Fruit fly (Drosophila melanogaster) whole organism, pupa: ENCODE results near the gene serp.

Source experiments
- CG10348 ChIP-seq: fragments of 200-800 bp; sonication (Bioruptor generic); IDR thresholded peaks from 2 replicates; pipeline ENCODE4 v1.3.6; 2022; ENCODE audit warnings: missing biosample characterization, missing genetic modification characterization
- CG12605 ChIP-seq: fragments of 200-800 bp; sonication (Bioruptor generic); IDR thresholded peaks from 2 replicates; pipeline ENCODE4 v1.3.6; 2022; ENCODE audit warnings: missing biosample characterization, missing genetic modification characterization
- CG17806 ChIP-seq: fragments of 200-800 bp; sonication (Bioruptor generic); optimal IDR thresholded peaks from 2 replicates; lab custom pipeline; 2018; ENCODE audit warnings: missing biosample characterization, mild to moderate bottlenecking, missing genetic modification characterization, moderate library complexity
- CG32121 ChIP-seq: fragments of 200-800 bp; sonication (Bioruptor generic); IDR thresholded peaks from 2 replicates; pipeline ENCODE4 v1.3.6; 2022; ENCODE audit warnings: missing biosample characterization, missing genetic modification characterization
- CG4496 ChIP-seq: fragments of 200-800 bp; sonication (Bioruptor generic); IDR thresholded peaks from 3 replicates; pipeline ENCODE4 v1.3.6; 2022; ENCODE audit warnings: missing biosample characterization, missing genetic modification characterization
- CG8159 ChIP-seq: fragments of 200-800 bp; sonication (Bioruptor generic); optimal IDR thresholded peaks from 3 replicates; lab custom pipeline; 2018; ENCODE audit warnings: missing biosample characterization, mild to moderate bottlenecking, missing genetic modification characterization, moderate library complexity
- EcR ChIP-seq: fragments of 200-800 bp; sonication (Bioruptor generic); optimal IDR thresholded peaks from 3 replicates; lab custom pipeline; 2019; ENCODE audit warnings: missing biosample characterization, missing genetic modification characterization, mild to moderate bottlenecking, moderate library complexity, missing genetic modification reagents
- Snoo ChIP-seq: fragments of 200-800 bp; sonication (Bioruptor generic); optimal IDR thresholded peaks from 3 replicates; lab custom pipeline; 2017; ENCODE audit warnings: missing biosample characterization, mild to moderate bottlenecking, missing genetic modification characterization, inconsistent platforms
- gl ChIP-seq: fragments of 200-800 bp; sonication (Bioruptor generic); optimal IDR thresholded peaks from 2 replicates; lab custom pipeline; 2018; ENCODE audit warnings: missing biosample characterization, mild to moderate bottlenecking, missing genetic modification characterization
- rn ChIP-seq: fragments of 200-800 bp; sonication (Bioruptor generic); IDR thresholded peaks from 2 replicates; pipeline ENCODE4 v1.3.6; 2022; ENCODE audit warnings: missing biosample characterization, missing genetic modification characterization

- TF ChIP-seq Snoo (tag; lab: Kevin White, UChicago) (no peak), EcR (GFP tag; lab: Kevin White, UChicago) (no peak), CG32121 (no peak), CG17806 (tag; lab: Kevin White, UChicago) (no peak), CG10348 (GFP tag; lab: Robert Waterston, UW) (no peak), CG12605 (GFP tag; lab: Robert Waterston, UW) (no peak), gl (tag; lab: Kevin White, UChicago) (no peak), CG8159 (tag; lab: Kevin White, UChicago) (no peak), CG4496 (GFP tag; lab: Robert Waterston, UW) (no peak), rn (no peak)
Observed at dm6 chr3L:19697395-19697978, 10.3 kb downstream of the serp start.
